Fruit fly (Drosophila melanogaster): ENCODE results near the gene spi.

The spi gene

dm6 chr2L:19586436-19587333 is 9.6 kb upstream of the spi start, which contains the start of gene Lar (continued):
- TF ChIP-seq CG2875 (GFP tag; optimal IDR thresholded peaks at IDR 0.05) (no peak), CG13775 (GFP tag; optimal IDR thresholded peaks at IDR 0.05) (peak; percentile 48), org-1 (GFP tag; optimal IDR thresholded peaks at IDR 0.05) (peak; percentile 33), Doc3 (GFP tag; IDR thresholded peaks at IDR 0.05; ENCODE audit: partially characterized antibody) (no peak), Sin3A (optimal IDR thresholded peaks at IDR 0.05) (peak; percentile 68), CG7372 (GFP tag; IDR thresholded peaks at IDR 0.05) (peak; percentile 43; the same call in 1 of the 2 replicates), CoRest (tag; optimal IDR thresholded peaks at IDR 0.05) (peak; percentile 57), Deaf1 (tag; optimal IDR thresholded peaks at IDR 0.05) (peak; percentile 45), Mad (GFP tag; optimal IDR thresholded peaks at IDR 0.05) (peak; percentile 54), trem (tag; optimal IDR thresholded peaks at IDR 0.05) (peak; percentile 39), CG3838 (GFP tag; optimal IDR thresholded peaks at IDR 0.05) (no peak), NfI (GFP tag; optimal IDR thresholded peaks at IDR 0.05) (peak; percentile 31), CG16813 (GFP tag; IDR thresholded peaks at IDR 0.05; ENCODE audit: partially characterized antibody) (no peak), Hr78 (GFP tag; optimal IDR thresholded peaks at IDR 0.05) (no peak), Nf-YA (GFP tag; IDR thresholded peaks at IDR 0.05) (0 out of 2 replicates have a peak, but pooled peaks have one; percentile 32), repo (GFP tag; optimal IDR thresholded peaks at IDR 0.05) (peak; percentile 11), dan (GFP tag; IDR thresholded peaks at IDR 0.05) (no peak), Blimp-1 (GFP tag; optimal IDR thresholded peaks at IDR 0.05) (peak; percentile 37), Dp (GFP tag; optimal IDR thresholded peaks at IDR 0.05) (peak; percentile 40), CG1529 (GFP tag; optimal IDR thresholded peaks at IDR 0.05) (peak; percentile 9), slp2 (GFP tag; optimal IDR thresholded peaks at IDR 0.05) (peak; percentile 34), run (tag; optimal IDR thresholded peaks at IDR 0.05) (no peak), mirr (GFP tag; optimal IDR thresholded peaks at IDR 0.05) (peak; percentile 37), br (optimal IDR thresholded peaks at IDR 0.05) (no peak), CG7987 (GFP tag; optimal IDR thresholded peaks at IDR 0.05) (peak; percentile 39), sqz (GFP tag; optimal IDR thresholded peaks at IDR 0.05) (no peak), CG5180 (GFP tag; optimal IDR thresholded peaks at IDR 0.05) (no peak), CG11695 (GFP tag; IDR thresholded peaks at IDR 0.05) (peak; percentile 59; the same call in 1 of the 3 replicates), Antp (GFP tag; optimal IDR thresholded peaks at IDR 0.05) (peak; percentile 74), Adf1 (GFP tag; IDR thresholded peaks at IDR 0.05) (no peak), her (GFP tag; optimal IDR thresholded peaks at IDR 0.05) (peak; percentile 67), MTF-1 (GFP tag; optimal IDR thresholded peaks at IDR 0.05; ENCODE audit: borderline replicate concordance) (no peak), gro (GFP tag; optimal IDR thresholded peaks at IDR 0.05) (peak; percentile 32), CG18599 (GFP tag; optimal IDR thresholded peaks at IDR 0.05) (peak; percentile 62), CG11247 (GFP tag; IDR thresholded peaks at IDR 0.05) (peak; percentile 41; the same call in 1 of the 2 replicates), stc (GFP tag; IDR thresholded peaks at IDR 0.05) (peak; percentile 35; the same call in 1 of the 2 replicates), otp (GFP tag; IDR thresholded peaks at IDR 0.05) (no peak), cg (GFP tag; optimal IDR thresholded peaks at IDR 0.05) (no peak), psq (GFP tag; optimal IDR thresholded peaks at IDR 0.05) (no peak), phol (tag; optimal IDR thresholded peaks at IDR 0.05) (peak; percentile 58), hkb (optimal IDR thresholded peaks at IDR 0.05) (no peak), hkb (GFP tag; IDR thresholded peaks at IDR 0.05) (peak; percentile 42), lbe (GFP tag; optimal IDR thresholded peaks at IDR 0.05) (no peak), Atf6 (GFP tag; IDR thresholded peaks at IDR 0.05) (peak; percentile 68), CG15073 (GFP tag; optimal IDR thresholded peaks at IDR 0.05) (no peak), CTCF (GFP tag; optimal IDR thresholded peaks at IDR 0.05) (no peak), CG15269 (tag; optimal IDR thresholded peaks at IDR 0.05) (peak; percentile 61), CG4328 (GFP tag; optimal IDR thresholded peaks at IDR 0.05) (peak; percentile 26), CG17802 (tag; optimal IDR thresholded peaks at IDR 0.05) (no peak), CG12104 (GFP tag; optimal IDR thresholded peaks at IDR 0.05) (no peak)
